Fruit fly (Drosophila melanogaster) whole organism, larva: ENCODE data around the gene I-2.
A peak's percentile ranks its signal among the peaks of the same experiment; 100 is the strongest.

ENCODE experiments used
- noc ChIP-seq: fragments of 200-800 bp; sonication (Bioruptor generic); optimal IDR thresholded peaks from 3 replicates; lab custom pipeline; 2019; ENCODE audit warnings: missing biosample characterization, mild to moderate bottlenecking, missing genetic modification characterization, moderate library complexity

I-2 gene

DNA sequence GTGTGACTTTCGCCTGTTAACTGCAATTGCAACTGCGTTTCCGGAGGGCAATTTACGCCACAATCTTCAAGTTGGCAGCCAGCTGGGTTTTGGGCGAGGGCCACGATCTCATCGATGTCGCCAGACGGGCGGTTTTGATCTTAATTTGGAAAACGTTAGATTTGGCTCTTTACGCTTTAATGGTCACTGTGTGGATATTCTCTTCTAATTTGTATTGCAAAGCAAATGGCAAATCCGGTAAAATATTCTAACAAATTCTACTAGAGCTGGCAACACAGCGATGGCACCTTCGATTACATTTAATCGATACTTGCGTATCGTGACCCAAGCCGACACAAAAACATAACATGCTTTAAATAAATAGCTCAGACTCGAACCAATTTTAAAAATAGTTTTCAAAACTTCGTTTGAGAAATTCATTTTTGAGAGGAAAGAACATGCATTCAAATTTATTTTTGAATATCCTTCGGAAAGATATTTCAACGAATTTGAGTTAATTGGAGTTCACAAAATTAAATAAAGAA, at the start of gene I-2:
I-2 (minus strand) TSS at position 282 of the 524 bp plus-strand sequence.
- TF ChIP-seq noc (tag; lab: Kevin White, UChicago): no peak

DNA sequence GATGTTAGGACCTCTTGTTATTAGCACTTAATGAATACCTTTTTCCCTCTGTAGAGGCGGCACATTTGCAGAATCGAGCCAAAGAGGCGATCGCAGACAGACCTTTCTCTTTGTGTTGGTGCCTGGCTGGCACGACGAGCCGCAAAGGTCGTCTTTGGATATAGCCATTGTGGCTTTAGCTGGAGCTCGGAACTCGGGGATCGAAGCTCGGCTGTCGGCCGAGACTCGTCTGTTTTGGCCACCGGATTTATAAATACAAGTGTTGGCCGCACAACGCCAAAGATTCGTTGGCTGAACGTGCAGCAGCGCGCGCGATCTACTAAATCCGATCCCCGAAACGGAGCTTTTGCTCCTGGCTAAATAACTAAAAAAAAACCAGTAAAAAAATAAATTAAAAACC, 42.1 kb upstream of the I-2 start, which contains the start of gene CG34382:
CG34382 (plus strand) TSS at position 301 of the 400 bp plus-strand sequence.
- no peak for TF ChIP-seq noc (tag; lab: Kevin White, UChicago)

dm6 chr3L:9872035-9872434, 35.4 kb upstream of the I-2 start:
- TF ChIP-seq noc (tag; lab: Kevin White, UChicago): no peak

dm6 chr3L:9865053-9865442, 28.4 kb upstream of the I-2 start:
- TF ChIP-seq noc (tag; lab: Kevin White, UChicago): no peak

DNA sequence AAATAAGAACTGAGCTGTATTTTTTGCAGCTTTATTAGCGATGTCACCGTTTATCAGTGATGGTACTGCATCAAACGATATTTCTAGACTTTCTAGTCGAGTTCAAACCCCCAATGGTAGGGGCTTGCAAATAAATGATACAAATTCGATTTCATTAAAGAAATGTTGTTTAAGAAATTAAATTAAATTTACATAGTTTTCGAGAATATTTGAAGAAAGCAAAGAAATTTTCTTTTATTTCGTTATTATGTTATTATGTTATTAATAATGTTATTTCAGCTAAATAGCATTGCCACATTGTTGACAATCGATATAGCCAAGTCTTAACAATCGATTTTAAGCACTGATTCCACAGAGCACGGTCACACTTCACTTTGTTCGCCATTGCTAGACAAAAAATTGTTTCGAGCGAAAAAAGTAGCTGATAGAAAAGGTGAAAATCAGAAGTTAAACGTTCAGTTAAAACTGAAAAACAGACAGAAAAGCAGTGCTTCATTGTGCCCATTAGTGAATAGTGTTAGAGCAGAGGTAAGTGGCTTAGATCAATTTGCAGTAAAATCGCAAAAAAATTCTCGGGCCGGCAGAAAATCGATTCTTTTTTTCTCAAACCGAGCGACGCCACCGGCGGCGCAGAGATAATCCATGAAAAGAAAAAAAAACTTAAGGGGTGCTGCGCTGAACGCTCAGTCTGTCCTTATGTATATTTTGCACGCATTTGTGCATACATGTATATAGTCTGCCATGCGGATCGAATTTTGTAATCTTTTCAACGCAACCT, 27.9 kb upstream of the I-2 start, which contains the start of the genes iPLA2-VIA and Ciz1:
iPLA2-VIA (minus strand) TSS at position 75 of the 778 bp plus-strand sequence.
Ciz1 (plus strand) TSS at position 365 of the 778 bp plus-strand sequence.
- no peak for TF ChIP-seq noc (tag; lab: Kevin White, UChicago)

- TF ChIP-seq noc (tag; lab: Kevin White, UChicago): no peak
These were observed 27.1 kb upstream of the I-2 start for dm6 chr3L:9863656-9864055.

DNA sequence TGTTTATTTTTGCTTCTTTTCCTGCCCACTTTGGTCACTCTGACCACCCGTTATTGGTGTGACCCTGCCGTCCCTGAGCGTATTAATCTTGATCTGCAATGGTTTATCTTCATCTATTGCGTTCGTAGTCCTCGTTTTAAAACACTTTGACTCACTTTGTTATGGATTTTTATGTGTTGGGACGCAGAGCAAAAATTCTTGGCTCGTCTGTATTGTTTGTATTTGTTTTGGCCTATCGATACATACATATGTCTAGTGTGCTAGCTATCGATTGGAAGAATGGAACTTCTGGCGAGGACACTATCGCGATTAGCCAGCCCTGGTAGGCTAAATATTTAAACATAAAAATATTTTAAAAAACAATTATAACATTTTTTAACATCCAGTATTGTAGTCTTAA, 23.0 kb upstream of the I-2 start, which contains the start of gene CG10809:
CG10809 (minus strand) TSS at position 266 of the 400 bp plus-strand sequence.
- no peak for TF ChIP-seq noc (tag; lab: Kevin White, UChicago)

- no peak for TF ChIP-seq noc (tag; lab: Kevin White, UChicago)
These were observed 20.0 kb upstream of the I-2 start for dm6 chr3L:9856430-9857218.

DNA sequence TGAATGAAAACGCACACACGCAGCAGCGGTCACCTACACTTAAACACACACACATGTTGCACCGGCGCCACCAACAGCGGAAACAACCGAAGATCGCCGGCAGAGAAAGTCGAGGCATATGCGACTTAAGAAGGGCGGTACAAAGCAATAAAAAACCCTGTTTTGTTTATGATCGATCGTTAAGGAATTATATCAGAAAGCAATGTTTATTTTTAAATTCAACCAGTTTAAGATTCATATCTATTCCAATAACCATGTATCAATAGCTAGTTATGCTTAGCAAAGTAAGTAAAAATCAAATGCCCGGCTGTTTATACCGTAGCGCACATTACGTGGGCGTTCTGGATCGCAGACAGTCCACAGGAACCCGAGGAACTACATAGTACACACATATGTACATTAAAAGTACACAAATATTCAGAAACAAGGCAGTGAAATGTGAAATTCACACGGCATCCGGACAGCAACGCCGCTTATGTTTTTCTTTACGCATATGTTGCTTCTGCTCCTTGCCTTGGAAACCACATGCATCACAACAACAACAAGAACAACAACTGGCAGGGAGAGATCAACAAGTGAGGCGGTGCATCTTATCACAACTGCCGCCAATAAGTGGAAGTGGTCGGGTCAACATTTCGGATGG, 19.3 kb upstream of the I-2 start:
- TF ChIP-seq noc (tag; lab: Kevin White, UChicago): peak; percentile 85

DNA sequence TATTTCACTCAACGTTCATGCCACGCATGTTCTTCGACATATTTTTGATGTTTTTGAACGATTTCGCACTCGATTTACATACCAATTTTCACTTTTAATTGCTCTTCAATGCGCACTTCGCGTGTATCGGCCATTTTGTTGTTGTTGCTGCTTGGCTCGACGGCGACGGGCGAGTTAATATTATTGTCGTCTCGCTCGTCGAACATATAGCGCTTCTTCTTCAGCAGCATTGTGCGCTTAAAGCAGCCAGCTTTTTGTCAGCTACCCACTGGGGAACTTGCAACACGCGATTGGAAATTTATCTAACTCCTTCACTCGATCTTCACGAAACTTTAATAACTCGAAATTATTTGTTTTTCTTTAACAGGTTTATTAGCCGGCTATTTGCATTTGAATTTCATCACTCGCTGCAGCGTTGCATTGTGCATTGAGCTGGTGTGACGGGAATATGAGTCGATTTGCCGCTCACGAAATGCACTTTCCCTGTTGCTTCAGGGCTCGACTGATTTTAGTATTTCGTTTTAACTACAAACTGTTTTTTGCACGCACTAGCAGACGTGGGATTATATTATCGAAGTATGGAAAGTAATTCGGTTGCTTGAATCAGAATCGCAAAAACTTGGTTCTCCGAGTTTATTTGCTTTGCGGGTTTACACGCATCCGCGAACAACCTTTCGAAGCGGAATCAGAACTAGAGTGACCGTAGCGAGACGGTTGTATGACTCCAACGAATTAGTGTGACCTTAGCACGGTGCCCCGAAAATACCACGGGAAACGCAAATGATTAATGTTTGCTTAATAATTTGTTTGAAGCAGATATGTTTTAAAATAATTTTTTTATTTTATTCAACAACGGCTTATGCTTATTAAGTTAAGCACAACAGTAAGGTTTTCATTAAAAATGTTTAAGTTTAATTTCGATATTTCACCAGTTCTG, 18.2 kb upstream of the I-2 start, which contains the start of gene RasGAP1:
RasGAP1 (minus strand) TSS at position 703 of the 937 bp plus-strand sequence.
- no peak for TF ChIP-seq noc (tag; lab: Kevin White, UChicago)

DNA sequence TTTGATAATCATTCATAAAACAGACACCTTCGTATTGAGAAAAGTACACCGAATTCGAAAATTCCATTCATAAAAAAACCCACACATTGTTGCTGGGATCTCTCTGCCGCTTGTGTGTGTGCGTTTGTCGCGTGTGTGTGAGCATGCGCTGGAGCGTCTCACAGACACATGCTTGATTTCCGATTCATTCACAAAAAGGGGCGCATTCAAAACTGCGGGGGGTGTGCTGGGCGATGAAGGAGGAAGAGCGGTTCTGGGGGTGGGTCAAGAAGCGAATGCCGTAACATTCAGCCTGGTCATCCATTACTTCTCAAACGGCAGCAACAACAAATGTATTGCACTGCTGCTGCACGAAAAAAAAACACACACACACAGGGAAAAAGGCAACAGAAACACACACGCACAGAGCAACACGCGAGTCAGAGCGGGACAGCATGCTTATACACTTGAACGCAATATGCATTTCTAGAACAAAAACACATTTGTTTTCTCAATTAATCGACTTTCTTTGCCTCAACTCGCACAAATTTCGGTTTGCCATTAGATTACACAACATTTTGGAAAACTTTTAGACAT, 17.4 kb upstream of the I-2 start:
- no peak for TF ChIP-seq noc (tag; lab: Kevin White, UChicago)

- TF ChIP-seq noc (tag; lab: Kevin White, UChicago): no peak
These were observed 16.6 kb upstream of the I-2 start for dm6 chr3L:9853140-9853746.

DNA sequence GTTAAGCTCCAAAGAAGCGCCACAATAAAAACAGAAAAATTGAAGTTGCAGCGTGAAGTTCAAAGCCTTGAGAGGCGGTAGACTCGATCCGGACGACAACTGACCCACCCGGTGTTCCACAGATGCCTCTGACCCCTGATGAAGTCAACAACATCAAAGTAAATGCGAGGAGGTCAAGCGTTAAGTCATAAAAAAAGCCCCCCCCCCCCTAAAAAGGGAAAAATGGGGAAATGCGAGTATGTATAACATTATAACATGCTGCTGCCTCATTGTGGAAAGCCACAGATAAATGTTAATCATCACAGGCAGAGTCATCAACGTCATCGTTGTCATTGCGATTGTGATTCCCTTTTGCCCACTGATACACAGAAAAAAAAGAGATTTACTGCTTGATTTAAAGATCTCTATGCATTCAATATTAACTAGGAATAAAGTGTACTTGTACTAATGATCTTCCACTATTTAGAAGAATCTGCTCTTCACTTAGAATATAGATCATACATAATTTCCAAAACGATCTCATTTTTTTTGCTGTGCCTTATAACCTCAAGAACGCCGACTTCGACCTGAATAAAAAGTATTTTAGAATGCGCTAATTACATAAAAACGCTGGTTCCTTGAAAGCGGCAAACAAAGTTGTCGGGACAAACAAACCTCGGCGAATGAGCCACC, 14.5 kb upstream of the I-2 start:
- no peak for TF ChIP-seq noc (tag; lab: Kevin White, UChicago)
